Fruit fly (Drosophila melanogaster) whole organism, pupa: ENCODE results near the gene CG2975.
A peak's percentile ranks its signal among the peaks of the same experiment; 100 is the strongest.

Experiments
- CG10348 ChIP-seq: fragments of 200-800 bp; sonication (Bioruptor generic); IDR thresholded peaks from 2 replicates; pipeline ENCODE4 v1.3.6; 2022; ENCODE audit warnings: missing biosample characterization, missing genetic modification characterization
- CG12605 ChIP-seq: fragments of 200-800 bp; sonication (Bioruptor generic); IDR thresholded peaks from 2 replicates; pipeline ENCODE4 v1.3.6; 2022; ENCODE audit warnings: missing biosample characterization, missing genetic modification characterization
- CG13204 ChIP-seq: fragments of 200-800 bp; sonication (Bioruptor generic); optimal IDR thresholded peaks from 2 replicates; lab custom pipeline; 2018; ENCODE audit warnings: missing biosample characterization, mild to moderate bottlenecking, missing genetic modification characterization, moderate library complexity
- CG14655 ChIP-seq: fragments of 200-800 bp; sonication (Bioruptor generic); optimal IDR thresholded peaks from 3 replicates; lab custom pipeline; 2017; ENCODE audit warnings: mild to moderate bottlenecking, missing biosample characterization, missing genetic modification reagents, missing genetic modification characterization
- CG15710 ChIP-seq: fragments of 200-800 bp; sonication (Bioruptor generic); optimal IDR thresholded peaks from 2 replicates; lab custom pipeline; 2018; ENCODE audit warnings: missing biosample characterization, mild to moderate bottlenecking, missing genetic modification characterization, moderate library complexity
- CG17806 ChIP-seq: fragments of 200-800 bp; sonication (Bioruptor generic); optimal IDR thresholded peaks from 2 replicates; lab custom pipeline; 2018; ENCODE audit warnings: missing biosample characterization, mild to moderate bottlenecking, missing genetic modification characterization, moderate library complexity
- CG32121 ChIP-seq: fragments of 200-800 bp; sonication (Bioruptor generic); IDR thresholded peaks from 2 replicates; pipeline ENCODE4 v1.3.6; 2022; ENCODE audit warnings: missing biosample characterization, missing genetic modification characterization
- CG34367 ChIP-seq: fragments of 200-800 bp; sonication (Bioruptor generic); optimal IDR thresholded peaks from 2 replicates; lab custom pipeline; 2018; ENCODE audit warnings: missing biosample characterization, mild to moderate bottlenecking, missing genetic modification characterization
- CG4496 ChIP-seq: fragments of 200-800 bp; sonication (Bioruptor generic); IDR thresholded peaks from 3 replicates; pipeline ENCODE4 v1.3.6; 2022; ENCODE audit warnings: missing biosample characterization, missing genetic modification characterization
- CG8159 ChIP-seq: fragments of 200-800 bp; sonication (Bioruptor generic); optimal IDR thresholded peaks from 3 replicates; lab custom pipeline; 2018; ENCODE audit warnings: missing biosample characterization, mild to moderate bottlenecking, missing genetic modification characterization, moderate library complexity
- CG8301 ChIP-seq: fragments of 200-800 bp; sonication (Bioruptor generic); optimal IDR thresholded peaks from 2 replicates; lab custom pipeline; 2018; ENCODE audit warnings: missing biosample characterization, mild to moderate bottlenecking, missing genetic modification characterization
- CG9948 ChIP-seq: fragments of 200-800 bp; sonication (Bioruptor generic); optimal IDR thresholded peaks from 2 replicates; lab custom pipeline; 2018; ENCODE audit warnings: missing biosample characterization, mild to moderate bottlenecking, missing genetic modification characterization, moderate library complexity
- D1 ChIP-seq: fragments of 200-800 bp; sonication (Bioruptor generic); optimal IDR thresholded peaks from 2 replicates; lab custom pipeline; 2018; ENCODE audit warnings: missing biosample characterization, mild to moderate bottlenecking, missing genetic modification characterization, moderate library complexity
- EcR ChIP-seq: fragments of 200-800 bp; sonication (Bioruptor generic); optimal IDR thresholded peaks from 3 replicates; lab custom pipeline; 2019; ENCODE audit warnings: missing biosample characterization, missing genetic modification characterization, mild to moderate bottlenecking, moderate library complexity, missing genetic modification reagents
- Ets98B ChIP-seq: fragments of 200-800 bp; sonication (Bioruptor generic); IDR thresholded peaks from 2 replicates; pipeline ENCODE4 v1.3.6; 2022; ENCODE audit warnings: missing biosample characterization, missing genetic modification characterization
- Pif1A ChIP-seq: fragments of 200-800 bp; sonication (Bioruptor generic); optimal IDR thresholded peaks from 3 replicates; lab custom pipeline; 2016; ENCODE audit warnings: missing biosample characterization, missing genetic modification characterization
- Pif1B ChIP-seq: fragments of 200-800 bp; sonication (Bioruptor generic); optimal IDR thresholded peaks from 3 replicates; lab custom pipeline; 2016; ENCODE audit warnings: missing biosample characterization, missing genetic modification characterization
- Snoo ChIP-seq: fragments of 200-800 bp; sonication (Bioruptor generic); optimal IDR thresholded peaks from 3 replicates; lab custom pipeline; 2017; ENCODE audit warnings: missing biosample characterization, mild to moderate bottlenecking, missing genetic modification characterization, inconsistent platforms
- fd96Ca ChIP-seq: fragments of 200-800 bp; sonication (Bioruptor generic); IDR thresholded peaks from 3 replicates; pipeline ENCODE4 v1.3.6; 2022; ENCODE audit warnings: missing biosample characterization, missing genetic modification characterization
- gl ChIP-seq: fragments of 200-800 bp; sonication (Bioruptor generic); optimal IDR thresholded peaks from 2 replicates; lab custom pipeline; 2018; ENCODE audit warnings: missing biosample characterization, mild to moderate bottlenecking, missing genetic modification characterization
- rn ChIP-seq: fragments of 200-800 bp; sonication (Bioruptor generic); IDR thresholded peaks from 2 replicates; pipeline ENCODE4 v1.3.6; 2022; ENCODE audit warnings: missing biosample characterization, missing genetic modification characterization

Gene CG2975

DNA sequence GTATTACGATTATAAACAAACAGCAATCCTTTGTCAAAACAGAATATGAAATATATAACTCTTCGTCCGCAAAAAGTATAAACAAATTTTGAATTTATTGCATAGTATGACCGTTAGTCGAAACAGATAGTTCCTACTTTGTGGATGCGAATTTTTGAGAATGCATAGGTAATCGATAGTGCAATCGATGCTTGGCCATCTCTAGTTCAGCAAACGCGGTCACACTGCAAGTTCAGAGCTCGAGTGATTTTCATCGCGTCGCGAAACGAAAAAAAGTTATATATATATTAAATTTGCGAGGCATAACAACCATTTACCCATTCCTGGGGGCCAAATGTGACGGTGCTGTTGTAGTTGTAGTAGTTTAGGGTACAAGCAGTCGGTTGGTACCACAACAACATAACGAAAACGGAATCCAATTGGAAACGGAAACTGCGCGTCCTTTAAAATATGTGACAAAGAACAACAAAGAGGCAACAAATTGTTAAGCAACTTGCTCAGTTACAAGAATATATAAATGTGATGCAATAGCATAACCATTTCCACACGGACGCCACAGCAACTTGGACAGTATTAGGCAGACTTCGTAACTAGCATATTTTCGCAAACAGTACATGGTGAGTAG is 17.1 kb downstream of the CG2975 start, which contains the start of gene CG2991:
CG2991 (plus strand) TSS at position 205 of the 625 bp plus-strand sequence.
- no peak for TF ChIP-seq CG13204 (GFP tag; lab: Kevin White, UChicago)
- TF ChIP-seq CG8159, result peak; percentile 18
- TF ChIP-seq Ets98B (GFP tag; lab: Robert Waterston, UW), result peak; percentile 11; the same call in 1 of the 2 replicates
- no peak for TF ChIP-seq CG9948 (tag; lab: Kevin White, UChicago)
- peak; percentile 15 for TF ChIP-seq Pif1A (GFP tag; lab: Kevin White, UChicago)
- TF ChIP-seq Pif1B, result peak; percentile 48
- TF ChIP-seq EcR (GFP tag; lab: Kevin White, UChicago), result peak; percentile 21
- 0 out of 3 replicates have a peak, but pooled peaks have one; percentile 17 for TF ChIP-seq CG4496 (GFP tag; lab: Robert Waterston, UW)

DNA sequence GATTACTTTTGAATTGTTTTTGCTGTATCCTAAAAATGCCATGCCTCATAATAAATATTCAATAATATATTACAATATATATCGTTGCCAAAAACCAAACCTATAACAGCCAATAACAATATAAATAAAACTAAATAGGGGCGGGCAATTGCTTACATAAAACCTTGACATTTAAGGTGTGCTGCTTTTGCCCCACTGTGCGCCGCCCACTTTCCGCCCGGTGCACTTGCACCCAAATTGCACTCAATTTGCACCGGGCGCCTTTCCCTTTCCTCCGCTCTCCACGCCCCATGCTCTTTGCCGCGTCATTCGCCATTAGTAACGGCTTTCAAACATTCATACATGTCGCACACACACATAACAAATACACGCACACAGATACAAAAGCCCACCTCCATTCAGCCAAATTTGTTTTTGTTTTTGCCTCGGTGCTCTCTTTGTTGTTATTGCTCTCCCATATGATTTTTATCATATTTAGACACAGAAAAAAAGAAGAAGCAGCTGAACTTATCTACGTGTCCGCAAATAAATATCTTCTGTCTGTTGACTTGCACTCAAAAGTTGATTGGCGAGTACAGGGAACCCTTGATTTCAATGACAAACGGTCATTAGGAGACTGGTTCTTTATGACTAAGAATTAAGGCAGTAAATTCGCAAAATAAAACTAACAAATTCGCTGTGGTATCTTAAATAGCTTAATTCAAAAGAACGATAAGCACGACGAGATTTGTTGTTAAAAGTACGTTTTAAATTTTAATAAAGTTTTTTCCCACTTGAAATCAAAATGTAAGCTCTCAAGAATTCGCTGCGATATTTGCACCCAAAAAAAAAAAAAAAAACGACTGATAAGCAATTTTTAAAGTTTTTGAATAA is 18.2 kb downstream of the CG2975 start:
- TF ChIP-seq CG12605 (peak; percentile 65), CG34367 (tag; lab: Kevin White, UChicago) (peak; percentile 32), D1 (no peak), CG8301 (tag; lab: Kevin White, UChicago) (peak; percentile 80), CG4496 (GFP tag; lab: Robert Waterston, UW) (peak; percentile 83), CG13204 (GFP tag; lab: Kevin White, UChicago) (no peak), CG15710 (tag; lab: Kevin White, UChicago) (no peak), CG10348 (GFP tag; lab: Robert Waterston, UW) (no peak), fd96Ca (GFP tag; lab: Robert Waterston, UW) (peak; percentile 84), gl (tag; lab: Kevin White, UChicago) (no peak), Pif1B (peak; percentile 48), CG14655 (GFP tag; lab: Kevin White, UChicago) (peak; percentile 84), CG9948 (tag; lab: Kevin White, UChicago) (peak; percentile 55), CG17806 (tag; lab: Kevin White, UChicago) (peak; percentile 48), EcR (GFP tag; lab: Kevin White, UChicago) (peak; percentile 10), Snoo (tag; lab: Kevin White, UChicago) (peak; percentile 63), Pif1A (GFP tag; lab: Kevin White, UChicago) (peak; percentile 28), CG8159 (peak; percentile 56), CG32121 (GFP tag; lab: Robert Waterston, UW) (peak; percentile 81), rn (GFP tag; lab: Robert Waterston, UW) (peak; percentile 41; the same call in 1 of the 2 replicates), Ets98B (GFP tag; lab: Robert Waterston, UW) (peak; percentile 84)

DNA sequence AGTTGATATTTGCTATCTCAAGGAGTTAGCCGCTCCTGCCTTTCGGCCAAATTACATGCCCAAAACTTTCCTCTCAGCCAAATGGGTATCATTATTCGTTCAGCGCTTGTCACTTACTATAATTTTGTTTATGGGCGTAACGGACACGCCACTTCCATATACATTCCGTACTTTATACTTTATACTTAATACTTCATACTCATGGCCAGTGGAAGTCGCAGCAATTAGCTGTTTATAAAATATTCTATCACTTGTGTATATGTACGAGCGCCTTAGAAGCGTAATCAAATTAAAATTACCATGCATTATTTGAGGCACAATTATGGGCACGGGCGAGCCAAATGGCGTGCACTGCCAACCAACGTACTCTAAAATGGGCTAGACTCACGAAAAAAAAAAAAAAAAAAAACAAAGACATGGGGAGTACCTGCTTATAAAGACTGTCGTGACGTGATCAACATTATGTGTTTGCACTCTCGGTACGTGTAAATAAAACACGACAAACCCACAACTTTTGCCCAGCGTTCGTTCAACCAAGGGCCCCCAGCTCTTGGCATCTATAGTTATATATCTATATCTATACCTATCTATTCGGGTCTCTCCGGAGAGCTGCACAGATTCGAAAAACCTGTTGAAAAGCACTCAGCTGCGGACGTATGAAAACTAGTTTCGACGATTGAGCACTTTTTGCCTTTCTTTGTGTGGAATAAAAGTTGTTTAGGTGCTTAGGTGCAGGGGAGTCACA is 21.4 kb downstream of the CG2975 start:
- TF ChIP-seq CG4496 (GFP tag; lab: Robert Waterston, UW) (no peak), CG15710 (tag; lab: Kevin White, UChicago) (no peak), EcR (GFP tag; lab: Kevin White, UChicago) (peak; percentile 92), CG10348 (GFP tag; lab: Robert Waterston, UW) (no peak), Pif1B (no peak), gl (tag; lab: Kevin White, UChicago) (no peak), fd96Ca (GFP tag; lab: Robert Waterston, UW) (peak; percentile 25; the same call in 1 of the 3 replicates), CG32121 (GFP tag; lab: Robert Waterston, UW) (0 out of 2 replicates have a peak, but pooled peaks have one; percentile 31), rn (GFP tag; lab: Robert Waterston, UW) (no peak), Snoo (tag; lab: Kevin White, UChicago) (no peak), Ets98B (GFP tag; lab: Robert Waterston, UW) (no peak)

DNA sequence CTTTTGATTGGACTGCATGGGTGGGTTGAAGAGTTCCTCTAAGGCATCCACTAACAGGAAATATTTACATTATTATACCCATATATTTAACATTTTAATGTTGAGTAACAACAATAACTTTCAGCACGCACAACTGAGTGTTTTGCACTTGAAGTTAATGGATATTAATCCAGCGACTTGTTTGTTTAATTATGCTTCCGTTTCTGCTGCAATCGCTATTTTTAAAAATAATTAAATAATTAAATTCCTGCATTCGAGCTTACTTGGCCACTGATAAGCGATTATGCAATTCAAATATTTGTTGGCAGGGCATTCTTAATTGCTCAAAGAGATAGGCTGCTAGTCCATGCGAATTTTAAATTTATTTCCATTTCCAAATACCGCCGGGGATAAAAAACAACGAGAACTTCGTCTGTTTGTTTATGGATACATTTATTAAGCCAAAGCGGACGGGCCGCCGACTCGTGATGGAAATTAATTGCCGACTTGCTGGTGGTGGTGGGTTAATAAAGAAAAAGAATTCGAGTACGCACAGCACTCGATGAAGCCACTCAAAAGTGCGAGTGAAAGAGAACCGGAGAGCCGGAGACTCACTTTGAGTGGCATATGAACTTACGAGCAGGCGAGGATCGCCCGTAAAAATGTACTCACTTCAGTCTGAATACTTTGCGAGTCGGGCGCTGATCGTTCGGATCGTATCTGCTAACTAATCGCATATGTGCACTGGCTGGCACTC is 22.1 kb downstream of the CG2975 start:
- TF ChIP-seq gl (tag; lab: Kevin White, UChicago), result peak; percentile 41
- no peak for TF ChIP-seq Snoo (tag; lab: Kevin White, UChicago)
- TF ChIP-seq Pif1A (GFP tag; lab: Kevin White, UChicago), result peak; percentile 45
- peak; percentile 21 for TF ChIP-seq CG8159
- TF ChIP-seq CG9948 (tag; lab: Kevin White, UChicago), result peak; percentile 19
- TF ChIP-seq CG13204 (GFP tag; lab: Kevin White, UChicago), result no peak
- no peak; the same call in 1 of the 2 replicates for TF ChIP-seq CG12605
- peak; percentile 7 for TF ChIP-seq CG17806 (tag; lab: Kevin White, UChicago)
- TF ChIP-seq Ets98B (GFP tag; lab: Robert Waterston, UW), result peak; percentile 58
- peak; percentile 44 for TF ChIP-seq CG8301 (tag; lab: Kevin White, UChicago)
- TF ChIP-seq D1, result no peak
- TF ChIP-seq rn (GFP tag; lab: Robert Waterston, UW), result no peak
- peak; percentile 58 for TF ChIP-seq CG32121 (GFP tag; lab: Robert Waterston, UW)
- TF ChIP-seq EcR (GFP tag; lab: Kevin White, UChicago), result peak; percentile 20
- peak; percentile 75 for TF ChIP-seq fd96Ca (GFP tag; lab: Robert Waterston, UW)
- peak; percentile 46 for TF ChIP-seq CG14655 (GFP tag; lab: Kevin White, UChicago)
- no peak for TF ChIP-seq CG15710 (tag; lab: Kevin White, UChicago)
- peak; percentile 48 for TF ChIP-seq Pif1B
- TF ChIP-seq CG34367 (tag; lab: Kevin White, UChicago), result no peak
- peak; percentile 68 for TF ChIP-seq CG4496 (GFP tag; lab: Robert Waterston, UW)
- no peak for TF ChIP-seq CG10348 (GFP tag; lab: Robert Waterston, UW)
